Worm (Caenorhabditis elegans) whole organism, late embryonic: ENCODE data around the gene F25B3.4.

Experiments used
- ama-1 ChIP-seq: fragments of 150-350 bp; optimal IDR thresholded peaks from 2 replicates; lab custom pipeline; 2014
- ceh-24 ChIP-seq: sonication (generic microtip); optimal IDR thresholded peaks from 2 replicates; lab custom pipeline; 2016; ENCODE audit warnings: mild to moderate bottlenecking, missing genetic modification characterization, missing compliant biosample characterization
- hlh-6 ChIP-seq: sonication (generic microtip); optimal IDR thresholded peaks from 2 replicates; lab custom pipeline; 2016; ENCODE audit warnings: missing genotype, missing genetic modification characterization, missing compliant biosample characterization

DNA sequence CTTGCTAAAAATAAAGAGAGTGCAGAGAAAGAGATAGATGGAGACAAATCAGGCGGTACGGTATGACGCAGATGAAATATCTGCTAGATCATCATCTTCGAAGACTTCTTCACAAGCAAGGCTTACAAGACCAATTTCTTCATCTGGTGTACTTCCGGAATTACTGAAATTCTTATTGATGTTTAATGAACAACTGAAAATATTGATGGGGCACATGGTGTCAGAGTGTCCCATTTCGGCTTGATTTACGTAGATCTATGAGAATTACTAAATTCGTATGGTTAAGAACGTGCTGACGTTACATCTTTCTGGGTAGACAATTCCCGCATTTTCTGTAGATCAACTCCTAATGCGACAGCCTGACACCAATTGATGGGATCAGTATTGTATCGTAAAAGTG lies 11.9 kb downstream of the F25B3.4 start:
- no peak for TF ChIP-seq hlh-6 (tag; lab: Kevin White, UChicago)
- no peak for TF ChIP-seq ama-1 (lab: Kevin White, UChicago)
- TF ChIP-seq ceh-24 (tag; lab: Kevin White, UChicago) = no peak
